Fruit fly (Drosophila melanogaster) whole organism, embryonic: ENCODE data around the gene CG3014.
A peak's percentile ranks its signal among the peaks of the same experiment; 100 is the strongest.

Source experiments
- CG10321 ChIP-seq: fragments of 200-800 bp; sonication (Bioruptor generic); IDR thresholded peaks from 2 replicates; pipeline ENCODE4 v1.3.6; 2022; ENCODE audit warnings: missing biosample characterization, missing genetic modification characterization
- CG12104 ChIP-seq: fragments of 200-800 bp; sonication (Bioruptor generic); optimal IDR thresholded peaks from 3 replicates; lab custom pipeline; 2016; ENCODE audit warnings: missing biosample characterization, missing genetic modification characterization
- CG12942 ChIP-seq: fragments of 200-800 bp; sonication (Bioruptor generic); optimal IDR thresholded peaks from 3 replicates; lab custom pipeline; 2016; ENCODE audit warnings: missing biosample characterization, missing genetic modification characterization
- CG13624 ChIP-seq: fragments of 200-800 bp; sonication (Bioruptor generic); optimal IDR thresholded peaks from 2 replicates; lab custom pipeline; 2016; ENCODE audit warnings: missing biosample characterization, missing genetic modification characterization
- CG13894 ChIP-seq: fragments of 200-800 bp; sonication (Bioruptor generic); optimal IDR thresholded peaks from 3 replicates; lab custom pipeline; 2018; ENCODE audit warnings: missing biosample characterization, mild to moderate bottlenecking, missing genetic modification characterization, moderate library complexity
- CG14710 ChIP-seq: fragments of 200-800 bp; sonication (Bioruptor generic); optimal IDR thresholded peaks from 3 replicates; lab custom pipeline; 2019; ENCODE audit warnings: missing biosample characterization, mild to moderate bottlenecking, missing genetic modification characterization, moderate library complexity
- CG15514 ChIP-seq: fragments of 200-800 bp; sonication (Bioruptor generic); optimal IDR thresholded peaks from 3 replicates; lab custom pipeline; 2017; ENCODE audit warnings: missing biosample characterization, missing genetic modification characterization, mild to moderate bottlenecking, moderate library complexity, missing genetic modification reagents
- CG1602 ChIP-seq: fragments of 200-800 bp; sonication (Bioruptor generic); optimal IDR thresholded peaks from 3 replicates; lab custom pipeline; 2016; ENCODE audit warnings: missing biosample characterization, missing genetic modification characterization
- CG17359 ChIP-seq: fragments of 200-800 bp; sonication (Bioruptor generic); optimal IDR thresholded peaks from 3 replicates; lab custom pipeline; 2018; ENCODE audit warnings: missing biosample characterization, mild to moderate bottlenecking, missing genetic modification characterization, moderate library complexity
- CG17802 ChIP-seq: fragments of 200-800 bp; sonication (Bioruptor generic); optimal IDR thresholded peaks from 2 replicates; lab custom pipeline; 2018; ENCODE audit warnings: missing biosample characterization, mild to moderate bottlenecking, missing genetic modification characterization, moderate library complexity
- CG2120 ChIP-seq: fragments of 200-800 bp; sonication (Bioruptor generic); optimal IDR thresholded peaks from 3 replicates; lab custom pipeline; 2016; ENCODE audit warnings: missing biosample characterization, missing genetic modification characterization
- CG33213 ChIP-seq: fragments of 200-800 bp; sonication (Bioruptor generic); optimal IDR thresholded peaks from 3 replicates; lab custom pipeline; 2016; ENCODE audit warnings: missing biosample characterization, missing genetic modification characterization
- CG4282 ChIP-seq: fragments of 200-800 bp; sonication (Bioruptor generic); optimal IDR thresholded peaks from 2 replicates; lab custom pipeline; 2016; ENCODE audit warnings: missing biosample characterization, missing genetic modification characterization
- CG5180 ChIP-seq: fragments of 200-800 bp; sonication (Bioruptor generic); optimal IDR thresholded peaks from 3 replicates; lab custom pipeline; 2017; ENCODE audit warnings: missing biosample characterization, missing genetic modification characterization, mild to moderate bottlenecking, moderate library complexity, missing genetic modification reagents
- CG6765 ChIP-seq: fragments of 200-800 bp; sonication (Bioruptor generic); optimal IDR thresholded peaks from 3 replicates; lab custom pipeline; 2017; ENCODE audit warnings: missing biosample characterization, mild to moderate bottlenecking, missing genetic modification characterization
- CG6813 ChIP-seq: fragments of 200-800 bp; sonication (Bioruptor generic); optimal IDR thresholded peaks from 2 replicates; lab custom pipeline; 2017; ENCODE audit warnings: missing biosample characterization, missing genetic modification characterization, mild to moderate bottlenecking, moderate library complexity, missing genetic modification reagents
- CG7963 ChIP-seq: fragments of 200-800 bp; sonication (Bioruptor generic); IDR thresholded peaks from 3 replicates; pipeline ENCODE4 v1.3.6; 2022; ENCODE audit warnings: missing biosample characterization, missing genetic modification characterization; ENCODE audit not compliant: partially characterized antibody
- CG8359 ChIP-seq: fragments of 200-800 bp; sonication (Bioruptor generic); optimal IDR thresholded peaks from 2 replicates; lab custom pipeline; 2017; ENCODE audit warnings: missing biosample characterization, mild to moderate bottlenecking, missing genetic modification characterization, borderline replicate concordance
- CG9932 ChIP-seq: fragments of 200-800 bp; sonication (Bioruptor generic); IDR thresholded peaks from 2 replicates; pipeline ENCODE4 v1.3.6; 2022; ENCODE audit warnings: missing biosample characterization, missing genetic modification characterization
- E2f1 ChIP-seq: fragments of 200-800 bp; sonication (Bioruptor generic); IDR thresholded peaks from 2 replicates; pipeline ENCODE4 v1.3.6; 2022; ENCODE audit warnings: missing biosample characterization, missing genetic modification characterization
- H2.0 ChIP-seq: fragments of 200-800 bp; sonication (Bioruptor generic); IDR thresholded peaks from 2 replicates; pipeline ENCODE4 v1.3.6; 2022; ENCODE audit warnings: missing biosample characterization, missing genetic modification characterization
- HLH3B ChIP-seq: fragments of 200-800 bp; sonication (Bioruptor generic); IDR thresholded peaks from 2 replicates; pipeline ENCODE4 v1.3.6; 2022; ENCODE audit warnings: missing biosample characterization, missing genetic modification characterization
- Hmr ChIP-seq: fragments of 200-800 bp; sonication (Bioruptor generic); optimal IDR thresholded peaks from 3 replicates; lab custom pipeline; 2017; ENCODE audit warnings: mild to moderate bottlenecking, missing biosample characterization, missing genetic modification reagents, missing genetic modification characterization
- Hr78 ChIP-seq, 2 experiments: fragments of 200-800 bp in 1 of 2; fragments of >200 bp in 1 of 2; sonication (Bioruptor generic) in 1 of 2; optimal IDR thresholded peaks; 2 replicates each; lab custom pipeline; 2017 to 2019; ENCODE audit warnings: missing biosample characterization in 2 of 2, missing genetic modification characterization in 2 of 2, mild to moderate bottlenecking in 1 of 2, moderate library complexity in 1 of 2
- Hsf ChIP-seq: fragments of 200-800 bp; sonication (Bioruptor generic); optimal IDR thresholded peaks from 3 replicates; lab custom pipeline; 2016; ENCODE audit warnings: missing biosample characterization, missing genetic modification characterization
- Med ChIP-seq: fragments of 200-800 bp; sonication (Bioruptor generic); peaks from one replicate; lab custom pipeline; 2016; ENCODE audit warnings: missing biosample characterization, missing genetic modification characterization, mild to moderate bottlenecking, inconsistent platforms, moderate library complexity
- Nf-YC ChIP-seq: fragments of 200-800 bp; optimal IDR thresholded peaks from 3 replicates; lab custom pipeline; 2019; ENCODE audit warnings: missing biosample characterization, mild to moderate bottlenecking, missing genetic modification characterization, moderate library complexity
- Sox102F ChIP-seq: fragments of 200-800 bp; sonication (Bioruptor generic); optimal IDR thresholded peaks from 2 replicates; lab custom pipeline; 2018; ENCODE audit warnings: missing biosample characterization, mild to moderate bottlenecking, missing genetic modification characterization, moderate library complexity
- TFAM ChIP-seq: fragments of 200-800 bp; sonication (Bioruptor generic); optimal IDR thresholded peaks from 2 replicates; lab custom pipeline; 2017; ENCODE audit warnings: missing biosample characterization, missing genetic modification characterization, inconsistent platforms
- Tbp ChIP-seq: fragments of >200 bp; optimal IDR thresholded peaks from 2 replicates; lab custom pipeline; 2018; ENCODE audit warnings: missing biosample characterization, missing genetic modification characterization
- ac ChIP-seq: fragments of 200-800 bp; sonication (Bioruptor generic); optimal IDR thresholded peaks from 3 replicates; lab custom pipeline; 2017; ENCODE audit warnings: missing biosample characterization, mild to moderate bottlenecking, missing genetic modification characterization
- ap ChIP-seq: fragments of 200-800 bp; sonication (Bioruptor generic); IDR thresholded peaks from 2 replicates; pipeline ENCODE4 v1.3.6; 2022; ENCODE audit warnings: missing biosample characterization, missing genetic modification characterization
- chinmo ChIP-seq: fragments of 200-800 bp; sonication (Bioruptor generic); IDR thresholded peaks from 4 replicates; pipeline ENCODE4 v1.3.6; 2022; ENCODE audit warnings: missing biosample characterization, missing genetic modification characterization; ENCODE audit not compliant: partially characterized antibody
- crc ChIP-seq: fragments of 200-800 bp; sonication (Bioruptor generic); optimal IDR thresholded peaks from 2 replicates; lab custom pipeline; 2016; ENCODE audit warnings: missing biosample characterization, missing genetic modification characterization
- crp ChIP-seq, 2 experiments: fragments of 200-800 bp; sonication (Bioruptor generic); optimal IDR thresholded peaks; 2 replicates in 1 of 2; 3 replicates in 1 of 2; lab custom pipeline; 2017; ENCODE audit warnings: missing biosample characterization in 2 of 2, missing genetic modification characterization in 2 of 2, mild to moderate bottlenecking in 1 of 2, moderate library complexity in 1 of 2
- dmrt11E ChIP-seq: fragments of 200-800 bp; sonication (Bioruptor generic); optimal IDR thresholded peaks from 3 replicates; lab custom pipeline; 2018; ENCODE audit warnings: missing biosample characterization, mild to moderate bottlenecking, missing genetic modification characterization, moderate library complexity
- emc ChIP-seq: fragments of 200-800 bp; sonication (Bioruptor generic); optimal IDR thresholded peaks from 2 replicates; lab custom pipeline; 2016; ENCODE audit warnings: missing biosample characterization, missing genetic modification characterization
- ewg ChIP-seq: fragments of 200-800 bp; sonication (Bioruptor generic); optimal IDR thresholded peaks from 3 replicates; lab custom pipeline; 2017; ENCODE audit warnings: mild to moderate bottlenecking, missing biosample characterization, missing genetic modification reagents, missing genetic modification characterization
- gem ChIP-seq: fragments of 200-800 bp; sonication (Bioruptor generic); optimal IDR thresholded peaks from 2 replicates; lab custom pipeline; 2019; ENCODE audit warnings: missing biosample characterization, mild to moderate bottlenecking, missing genetic modification characterization, moderate library complexity
- ken ChIP-seq: fragments of 200-800 bp; sonication (Bioruptor generic); IDR thresholded peaks from 3 replicates; pipeline ENCODE4 v1.3.6; 2022; ENCODE audit warnings: missing biosample characterization, missing genetic modification characterization
- lilli ChIP-seq: fragments of 200-800 bp; sonication (Bioruptor generic); optimal IDR thresholded peaks from 3 replicates; lab custom pipeline; 2016; ENCODE audit warnings: missing biosample characterization, missing genetic modification characterization
- lov ChIP-seq, 2 experiments: fragments of 200-800 bp in 1 of 2; fragments of >200 bp in 1 of 2; sonication (Bioruptor generic) in 1 of 2; IDR thresholded peaks in 1 of 2; optimal IDR thresholded peaks in 1 of 2; 2 replicates in 1 of 2; 3 replicates in 1 of 2; pipeline versions ENCODE4 v1.3.6 to Lab custom; 2017 to 2022; ENCODE audit warnings: missing biosample characterization in 1 of 2, missing genetic modification characterization in 1 of 2
- maf-S ChIP-seq: fragments of 200-800 bp; sonication (Bioruptor generic); optimal IDR thresholded peaks from 2 replicates; lab custom pipeline; 2016; ENCODE audit warnings: missing biosample characterization, missing genetic modification characterization
- ro ChIP-seq: fragments of 200-800 bp; sonication (Bioruptor generic); IDR thresholded peaks from 2 replicates; pipeline ENCODE4 v1.3.6; 2022; ENCODE audit warnings: missing biosample characterization, missing genetic modification characterization
- scrt ChIP-seq: fragments of 200-800 bp; sonication (Bioruptor generic); optimal IDR thresholded peaks from 2 replicates; lab custom pipeline; 2018; ENCODE audit warnings: missing biosample characterization, mild to moderate bottlenecking, missing genetic modification characterization, moderate library complexity
- sisA ChIP-seq: fragments of 200-800 bp; sonication (Bioruptor generic); IDR thresholded peaks from 2 replicates; pipeline ENCODE4 v1.3.6; 2022; ENCODE audit warnings: missing biosample characterization, missing genetic modification characterization
- stc ChIP-seq: fragments of 200-800 bp; sonication (Bioruptor generic); IDR thresholded peaks from 2 replicates; pipeline ENCODE4 v1.3.6; 2022; ENCODE audit warnings: missing biosample characterization, missing genetic modification characterization
- tap ChIP-seq: fragments of 200-800 bp; optimal IDR thresholded peaks from 3 replicates; lab custom pipeline; 2019; ENCODE audit warnings: missing biosample characterization, mild to moderate bottlenecking, missing genetic modification characterization, moderate library complexity
- wdn ChIP-seq: fragments of 200-800 bp; sonication (Bioruptor generic); IDR thresholded peaks from 2 replicates; pipeline ENCODE4 v1.3.6; 2022; ENCODE audit warnings: missing biosample characterization, missing genetic modification characterization

CG3014 gene

dm6 chr3R:7821559-7821958, 19.0 kb upstream of the CG3014 start (continued):
- TF ChIP-seq stc (GFP tag; lab: Robert Waterston, UW) (no peak), Nf-YC (tag; lab: Kevin White, UChicago) (peak; percentile 39), crc (GFP tag; lab: Kevin White, UChicago) (no peak), Med (GFP tag; lab: Kevin White, UChicago) (peak; percentile 73), Hr78 (GFP tag; optimal IDR thresholded peaks at IDR 0.05; lab: Kevin White, UChicago) (no peak), E2f1 (GFP tag; lab: Robert Waterston, UW) (0 out of 2 replicates have a peak, but pooled peaks have one; percentile 31), crp (GFP tag; optimal IDR thresholded peaks at IDR 0.05; lab: Kevin White, UChicago) (no peak), CG12942 (no peak), CG6813 (GFP tag; lab: Kevin White, UChicago) (no peak), TFAM (GFP tag; lab: Kevin White, UChicago) (no peak), Hsf (GFP tag; lab: Kevin White, UChicago) (peak; percentile 42), Tbp (GFP tag; lab: Kevin White, UChicago) (no peak), CG6765 (GFP tag; lab: Kevin White, UChicago) (peak; percentile 50), gem (tag; lab: Kevin White, UChicago) (peak; percentile 54), dmrt11E (tag; lab: Kevin White, UChicago) (no peak), CG15514 (GFP tag; lab: Kevin White, UChicago) (peak; percentile 26), lov (optimal IDR thresholded peaks at IDR 0.05; lab: Kevin White, UChicago) (no peak), lov (GFP tag; IDR thresholded peaks at IDR 0.05; lab: Robert Waterston, UW) (no peak), CG1602 (GFP tag; lab: Kevin White, UChicago) (no peak), Sox102F (peak; percentile 27), CG13894 (tag; lab: Kevin White, UChicago) (no peak), CG8359 (GFP tag; lab: Kevin White, UChicago) (no peak), CG12104 (GFP tag; lab: Kevin White, UChicago) (no peak), CG7963 (no peak), lilli (GFP tag; lab: Kevin White, UChicago) (peak; percentile 67), ken (GFP tag; lab: Robert Waterston, UW) (no peak), CG10321 (GFP tag; lab: Robert Waterston, UW) (no peak), CG2120 (GFP tag; lab: Kevin White, UChicago) (peak; percentile 84), wdn (GFP tag; lab: Robert Waterston, UW) (0 out of 2 replicates have a peak, but pooled peaks have one; percentile 25), emc (GFP tag; lab: Kevin White, UChicago) (no peak), tap (no peak), scrt (peak; percentile 39), CG17359 (tag; lab: Kevin White, UChicago) (peak; percentile 36), Hmr (GFP tag; lab: Kevin White, UChicago) (peak; percentile 80), CG13624 (GFP tag; lab: Kevin White, UChicago) (peak; percentile 40), CG33213 (GFP tag; lab: Kevin White, UChicago) (no peak), chinmo (GFP tag; lab: Robert Waterston, UW) (no peak), maf-S (GFP tag; lab: Kevin White, UChicago) (no peak), H2.0 (GFP tag; lab: Robert Waterston, UW) (peak; percentile 50; the same call in 1 of the 2 replicates), ro (no peak), CG4282 (GFP tag; lab: Kevin White, UChicago) (no peak), CG9932 (peak; percentile 51; the same call in 1 of the 2 replicates), ewg (peak; percentile 37), HLH3B (GFP tag; lab: Robert Waterston, UW) (0 out of 2 replicates have a peak, but pooled peaks have one; percentile 17), CG14710 (tag; lab: Kevin White, UChicago) (no peak), CG17802 (tag; lab: Kevin White, UChicago) (no peak), ac (GFP tag; lab: Kevin White, UChicago) (no peak), sisA (GFP tag; lab: Robert Waterston, UW) (no peak; the same call in 1 of the 2 replicates), CG5180 (GFP tag; lab: Kevin White, UChicago) (no peak), ap (GFP tag; lab: Robert Waterston, UW) (no peak)
